Worm (Caenorhabditis elegans) whole organism, L3 larva: ENCODE results near the gene pnn-1.

Experiments used
- ceh-28 ChIP-seq: fragments of 150-350 bp; optimal IDR thresholded peaks from 2 replicates; lab custom pipeline; 2014; ENCODE audit warnings: missing biosample characterization, missing genetic modification reagents, missing genetic modification characterization
- ceh-9 ChIP-seq: sonication (generic microtip); optimal IDR thresholded peaks from 2 replicates; lab custom pipeline; 2018; ENCODE audit warnings: missing biosample characterization, missing genetic modification characterization
- egl-27 ChIP-seq: sonication (generic microtip); optimal IDR thresholded peaks from 4 replicates; lab custom pipeline; 2017; ENCODE audit warnings: missing biosample characterization, missing genetic modification reagents, missing genetic modification characterization
- fkh-2 ChIP-seq: fragments of 150-350 bp; optimal IDR thresholded peaks from 2 replicates; lab custom pipeline; 2014; ENCODE audit warnings: missing biosample characterization, missing genetic modification reagents, missing genetic modification characterization
- mml-1 ChIP-seq: fragments of 150-350 bp; sonication (generic microtip); optimal IDR thresholded peaks from 3 replicates; lab custom pipeline; 2014; ENCODE audit warnings: missing biosample characterization, missing genetic modification characterization
- nhr-11 ChIP-seq: fragments of 150-350 bp; optimal IDR thresholded peaks from 2 replicates; lab custom pipeline; 2014; ENCODE audit warnings: missing biosample characterization, missing genetic modification characterization
- nhr-25 ChIP-seq: sonication (generic microtip); optimal IDR thresholded peaks from 2 replicates; lab custom pipeline; 2017; ENCODE audit warnings: missing biosample characterization, missing genetic modification characterization
- nhr-28 ChIP-seq: fragments of 150-350 bp; optimal IDR thresholded peaks from 2 replicates; lab custom pipeline; 2014; ENCODE audit warnings: missing biosample characterization, missing genetic modification characterization
- nhr-67 ChIP-seq: fragments of 150-350 bp; optimal IDR thresholded peaks from 2 replicates; lab custom pipeline; 2014; ENCODE audit warnings: missing biosample characterization, missing genetic modification characterization
- nhr-76 ChIP-seq: fragments of 150-350 bp; sonication (generic microtip); optimal IDR thresholded peaks from 5 replicates; lab custom pipeline; 2014; ENCODE audit warnings: missing biosample characterization, missing genetic modification characterization
- sea-2 ChIP-seq: fragments of 150-350 bp; sonication (generic microtip); optimal IDR thresholded peaks from 4 replicates; lab custom pipeline; 2014; ENCODE audit warnings: missing biosample characterization, missing genetic modification reagents, missing genetic modification characterization
- skn-1 ChIP-seq: fragments of 150-350 bp; optimal IDR thresholded peaks from 2 replicates; lab custom pipeline; 2014; ENCODE audit warnings: missing biosample characterization, missing genetic modification characterization
- unc-39 ChIP-seq: sonication (generic microtip); optimal IDR thresholded peaks from 4 replicates; lab custom pipeline; 2017; ENCODE audit warnings: missing biosample characterization, missing genetic modification characterization

- no peak for TF ChIP-seq nhr-25 (tag; lab: Kevin White, UChicago)
- no peak for TF ChIP-seq nhr-11
- TF ChIP-seq skn-1 (tag; lab: Kevin White, UChicago), result no peak
- no peak for TF ChIP-seq egl-27 (tag; lab: Kevin White, UChicago)
- TF ChIP-seq nhr-28 (tag; lab: Kevin White, UChicago), result no peak
- no peak for TF ChIP-seq nhr-76
- no peak for TF ChIP-seq ceh-28
- TF ChIP-seq sea-2 (GFP tag; lab: Kevin White, UChicago), result no peak
- TF ChIP-seq unc-39 (tag; lab: Kevin White, UChicago), result no peak
- TF ChIP-seq ceh-9, result no peak
- no peak for TF ChIP-seq fkh-2
- TF ChIP-seq nhr-67 (tag; lab: Kevin White, UChicago), result no peak
- TF ChIP-seq mml-1 (tag; lab: Kevin White, UChicago), result no peak
Measured at ce11 chrV:13008825-13009224, 37.9 kb downstream of the pnn-1 start, which contains the start of gene F15B9.10.
